Worm (Caenorhabditis elegans) whole organism, midembryonic: ENCODE measurements around the gene H14N18.2.

ENCODE experiments used
- flt-1 ChIP-seq: fragments of 200-800 bp; sonication (Bioruptor generic); IDR thresholded peaks from 2 replicates; pipeline ENCODE4 v1.3.6; 2022; ENCODE audit warnings: missing genetic modification characterization, missing compliant biosample characterization
- klf-2 ChIP-seq: fragments of 200-800 bp; sonication (Bioruptor generic); conservative IDR thresholded peaks from 2 replicates; pipeline ENCODE4 v1.3.6; 2022; ENCODE audit warnings: missing genetic modification reagents, missing genetic modification characterization, missing compliant biosample characterization
- med-1 ChIP-seq: sonication (generic microtip); optimal IDR thresholded peaks from 2 replicates; lab custom pipeline; 2017; ENCODE audit warnings: missing genetic modification characterization, mild to moderate bottlenecking, missing compliant biosample characterization, antibody characterized with exemption, missing genetic modification reagents; ENCODE audit not compliant: insufficient read depth
- ref-1 ChIP-seq: fragments of 200-800 bp; sonication (Bioruptor generic); conservative IDR thresholded peaks from 2 replicates; pipeline ENCODE4 v1.3.6; 2022; ENCODE audit warnings: missing genetic modification reagents, missing genetic modification characterization, missing compliant biosample characterization
- ztf-29 ChIP-seq: fragments of 200-800 bp; sonication (Bioruptor generic); IDR thresholded peaks from 2 replicates; pipeline ENCODE4 v1.3.6; 2022; ENCODE audit warnings: missing genetic modification reagents, missing genetic modification characterization, missing compliant biosample characterization

- TF ChIP-seq flt-1 (GFP tag; lab: Robert Waterston, UW) (no peak), ztf-29 (GFP tag; lab: Robert Waterston, UW) (no peak), ref-1 (GFP tag; lab: Robert Waterston, UW) (no peak), klf-2 (GFP tag; lab: Robert Waterston, UW) (no peak), med-1 (GFP tag; lab: Kevin White, UChicago) (no peak)
Observed at ce11 chrV:8964055-8964758, 31.8 kb downstream of the H14N18.2 start, which contains the start of gene nhr-44.
